Fruit fly (Drosophila melanogaster): ENCODE data around the gene CG7384.

CG7384 gene

dm6 chr2L:10517085-10517484 lies 6.8 kb upstream of the CG7384 start, which contains the start of the genes Fatp1 and Lrr47 (continued):
- TF ChIP-seq CG6791 (GFP tag; IDR thresholded peaks at IDR 0.05; ENCODE audit: partially characterized antibody) (peak; percentile 84), unc-4 (GFP tag; IDR thresholded peaks at IDR 0.05; ENCODE audit: partially characterized antibody) (peak; percentile 90), E2f2 (GFP tag; IDR thresholded peaks at IDR 0.05) (no peak; the same call in 1 of the 2 replicates), CG18476 (GFP tag; optimal IDR thresholded peaks at IDR 0.05) (no peak), mld (GFP tag; IDR thresholded peaks at IDR 0.05; ENCODE audit: partially characterized antibody) (peak; percentile 79; the same call in 1 of the 3 replicates), Spps (tag; optimal IDR thresholded peaks at IDR 0.05) (no peak), E2f1 (GFP tag; IDR thresholded peaks at IDR 0.05) (no peak), hbn (GFP tag; IDR thresholded peaks at IDR 0.05; ENCODE audit: partially characterized antibody) (peak; percentile 85), cato (GFP tag; optimal IDR thresholded peaks at IDR 0.05; ENCODE audit: borderline replicate concordance) (no peak), dpn (GFP tag; optimal IDR thresholded peaks at IDR 0.05) (no peak), inv (GFP tag; IDR thresholded peaks at IDR 0.05; ENCODE audit: partially characterized antibody) (peak; percentile 87), Vsx1 (GFP tag; optimal IDR thresholded peaks at IDR 0.05) (no peak), Dp (GFP tag; optimal IDR thresholded peaks at IDR 0.05) (peak; percentile 36), chinmo (GFP tag; IDR thresholded peaks at IDR 0.05; ENCODE audit: partially characterized antibody) (peak; percentile 87; the same call in 3 of the 4 replicates), CG1602 (GFP tag; optimal IDR thresholded peaks at IDR 0.05) (no peak), CG14050 (GFP tag; IDR thresholded peaks at IDR 0.05) (no peak), CG34224 (GFP tag; IDR thresholded peaks at IDR 0.05; ENCODE audit: partially characterized antibody) (peak; percentile 77), Rfx (GFP tag; IDR thresholded peaks at IDR 0.05) (peak; percentile 24; the same call in 1 of the 2 replicates), Nf-YA (GFP tag; IDR thresholded peaks at IDR 0.05) (no peak), Sry-δ (GFP tag; optimal IDR thresholded peaks at IDR 0.05) (peak; percentile 93), tna (GFP tag; IDR thresholded peaks at IDR 0.05; ENCODE audit: partially characterized antibody) (peak; percentile 79), CG14710 (tag; optimal IDR thresholded peaks at IDR 0.05) (peak; percentile 25), slbo (GFP tag; IDR thresholded peaks at IDR 0.05) (no peak; the same call in 1 of the 2 replicates), Pdp1 (GFP tag; optimal IDR thresholded peaks at IDR 0.05) (peak in 1 of 2 experiments; percentile 54), CG4360 (GFP tag; IDR thresholded peaks at IDR 0.05) (no peak), lola (GFP tag; optimal IDR thresholded peaks at IDR 0.05) (no peak), corto (GFP tag; optimal IDR thresholded peaks at IDR 0.05) (no peak), Hr39 (optimal IDR thresholded peaks at IDR 0.05) (no peak), CG11247 (GFP tag; IDR thresholded peaks at IDR 0.05) (no peak), vnd (GFP tag; IDR thresholded peaks at IDR 0.05; ENCODE audit: partially characterized antibody) (peak; percentile 78), CG10321 (GFP tag; IDR thresholded peaks at IDR 0.05) (no peak), sqz (GFP tag; optimal IDR thresholded peaks at IDR 0.05) (peak; percentile 76), Hr51 (GFP tag; optimal IDR thresholded peaks at IDR 0.05) (no peak), CG3847 (GFP tag; IDR thresholded peaks at IDR 0.05) (no peak; the same call in 1 of the 2 replicates), CG31388 (GFP tag; optimal IDR thresholded peaks at IDR 0.05) (no peak), Fer3 (tag; optimal IDR thresholded peaks at IDR 0.05) (no peak), Xbp1 (GFP tag; optimal IDR thresholded peaks at IDR 0.05) (no peak), CG15479 (GFP tag; optimal IDR thresholded peaks at IDR 0.05) (no peak), pzg (GFP tag; optimal IDR thresholded peaks at IDR 0.05) (peak; percentile 75), CG42726 (GFP tag; IDR thresholded peaks at IDR 0.05; ENCODE audit: partially characterized antibody) (peak; percentile 81), CG8290 (GFP tag; optimal IDR thresholded peaks at IDR 0.05) (no peak), CG8290 (tag; optimal IDR thresholded peaks at IDR 0.05) (peak in 1 of 2 experiments; percentile 36), CG15011 (GFP tag; optimal IDR thresholded peaks at IDR 0.05) (no peak), bbx (GFP tag; IDR thresholded peaks at IDR 0.05; ENCODE audit: partially characterized antibody) (peak; percentile 90), CG33213 (GFP tag; optimal IDR thresholded peaks at IDR 0.05) (peak; percentile 44), HLH4C (GFP tag; IDR thresholded peaks at IDR 0.05; ENCODE audit: partially characterized antibody) (peak; percentile 79), CG30403 (GFP tag; optimal IDR thresholded peaks at IDR 0.05) (peak; percentile 7), Scr (GFP tag; IDR thresholded peaks at IDR 0.05; ENCODE audit: partially characterized antibody) (peak; percentile 88), sens (GFP tag) (peak; percentile 39)
